Fruit fly (Drosophila melanogaster) whole organism, embryonic: Measurements from ENCODE around the gene neur.
A peak's percentile ranks its signal among the peaks of the same experiment; 100 is the strongest.

Experiments
- Adf1 ChIP-seq: fragments of 200-800 bp; sonication (Bioruptor generic); IDR thresholded peaks from 2 replicates; pipeline ENCODE4 v1.3.6; 2022; ENCODE audit warnings: missing biosample characterization, missing genetic modification characterization
- Awh ChIP-seq: fragments of 200-800 bp; sonication (Bioruptor generic); IDR thresholded peaks from 2 replicates; pipeline ENCODE4, ENCODE4 v1.3.6; 2022; ENCODE audit warnings: missing biosample characterization, missing genetic modification characterization
- Bteb2 ChIP-seq: fragments of 200-800 bp; sonication (Bioruptor generic); optimal IDR thresholded peaks from 2 replicates; lab custom pipeline; 2016; ENCODE audit warnings: missing biosample characterization, missing genetic modification characterization
- C15 ChIP-seq: fragments of 200-800 bp; sonication (Bioruptor generic); IDR thresholded peaks from 3 replicates; pipeline ENCODE4 v1.3.6; 2022; ENCODE audit warnings: missing biosample characterization, missing genetic modification characterization
- CG10543 ChIP-seq: fragments of 200-800 bp; sonication (Bioruptor generic); optimal IDR thresholded peaks from 3 replicates; lab custom pipeline; 2017; ENCODE audit warnings: missing biosample characterization, mild to moderate bottlenecking, missing genetic modification characterization, moderate library complexity
- CG11247 ChIP-seq: fragments of 200-800 bp; sonication (Bioruptor generic); IDR thresholded peaks from 2 replicates; pipeline ENCODE4 v1.3.6; 2022; ENCODE audit warnings: missing biosample characterization, missing genetic modification characterization
- CG12744 ChIP-seq: fragments of 200-800 bp; sonication (Bioruptor generic); optimal IDR thresholded peaks from 2 replicates; lab custom pipeline; 2016; ENCODE audit warnings: missing biosample characterization, missing genetic modification characterization
- CG13123 ChIP-seq: fragments of 200-800 bp; sonication (Bioruptor generic); optimal IDR thresholded peaks from 2 replicates; lab custom pipeline; 2016; ENCODE audit warnings: missing biosample characterization, missing genetic modification characterization
- CG13775 ChIP-seq: fragments of 200-800 bp; sonication (Bioruptor generic); optimal IDR thresholded peaks from 3 replicates; lab custom pipeline; 2017; ENCODE audit warnings: missing biosample characterization, mild to moderate bottlenecking, missing genetic modification characterization
- CG14014 ChIP-seq: fragments of 200-800 bp; sonication (Bioruptor generic); IDR thresholded peaks from 2 replicates; pipeline ENCODE4 v1.3.6; 2022; ENCODE audit warnings: missing biosample characterization, missing genetic modification characterization
- CG1647 ChIP-seq: fragments of 200-800 bp; sonication (Bioruptor generic); optimal IDR thresholded peaks from 3 replicates; lab custom pipeline; 2016; ENCODE audit warnings: missing biosample characterization, missing genetic modification characterization
- CG16779 ChIP-seq: fragments of 200-800 bp; sonication (Bioruptor generic); IDR thresholded peaks from 2 replicates; pipeline ENCODE4 v1.3.6; 2022; ENCODE audit warnings: missing biosample characterization, missing genetic modification characterization
- CG17328 ChIP-seq: fragments of 200-800 bp; sonication (Bioruptor generic); IDR thresholded peaks from 2 replicates; pipeline ENCODE4 v1.3.6; 2022; ENCODE audit warnings: missing biosample characterization, missing genetic modification characterization
- CG1792 ChIP-seq: fragments of 200-800 bp; sonication (Bioruptor generic); optimal IDR thresholded peaks from 2 replicates; lab custom pipeline; 2016; ENCODE audit warnings: missing biosample characterization, missing genetic modification characterization
- CG18011 ChIP-seq: fragments of 200-800 bp; sonication (Bioruptor generic); optimal IDR thresholded peaks from 2 replicates; lab custom pipeline; 2017; ENCODE audit warnings: missing biosample characterization, missing genetic modification characterization, mild to moderate bottlenecking, moderate library complexity, missing genotype
- CG1832 ChIP-seq: fragments of 200-800 bp; sonication (Bioruptor generic); optimal IDR thresholded peaks from 2 replicates; lab custom pipeline; 2017; ENCODE audit warnings: missing biosample characterization, mild to moderate bottlenecking, missing genetic modification characterization, inconsistent platforms
- CG18476 ChIP-seq: fragments of 200-800 bp; sonication (Bioruptor generic); optimal IDR thresholded peaks from 2 replicates; lab custom pipeline; 2016; ENCODE audit warnings: missing biosample characterization, mild to moderate bottlenecking, missing genetic modification characterization
- CG2199 ChIP-seq: fragments of 200-800 bp; sonication (Bioruptor generic); IDR thresholded peaks from 3 replicates; pipeline ENCODE4 v1.3.6; 2022; ENCODE audit warnings: missing biosample characterization, missing genetic modification characterization
- CG31224 ChIP-seq: fragments of 200-800 bp; sonication (Bioruptor generic); IDR thresholded peaks from 2 replicates; pipeline ENCODE4 v1.3.6; 2022; ENCODE audit warnings: missing biosample characterization, missing genetic modification characterization
- CG33557 ChIP-seq: fragments of 200-800 bp; sonication (Bioruptor generic); optimal IDR thresholded peaks from 2 replicates; lab custom pipeline; 2019; ENCODE audit warnings: missing biosample characterization, mild to moderate bottlenecking, missing genetic modification characterization, moderate library complexity
- CG6254 ChIP-seq: fragments of 200-800 bp; sonication (Bioruptor generic); optimal IDR thresholded peaks from 3 replicates; lab custom pipeline; 2017; ENCODE audit warnings: mild to moderate bottlenecking, missing biosample characterization, missing genetic modification reagents, missing genetic modification characterization
- CG8281 ChIP-seq: fragments of 200-800 bp; sonication (Bioruptor generic); optimal IDR thresholded peaks from 2 replicates; lab custom pipeline; 2018; ENCODE audit warnings: missing biosample characterization, mild to moderate bottlenecking, missing genetic modification characterization, moderate library complexity
- CG8290 ChIP-seq, 3 experiments: fragments of 200-800 bp; sonication (Bioruptor generic); optimal IDR thresholded peaks; 2 replicates each; lab custom pipeline; 2016 to 2019; ENCODE audit warnings: missing biosample characterization in 3 of 3, missing genetic modification characterization in 3 of 3, mild to moderate bottlenecking in 2 of 3, moderate library complexity in 1 of 3
- CG9609 ChIP-seq: fragments of 200-800 bp; sonication (Bioruptor generic); optimal IDR thresholded peaks from 3 replicates; lab custom pipeline; 2016; ENCODE audit warnings: missing biosample characterization, missing genetic modification characterization
- CG9932 ChIP-seq: fragments of 200-800 bp; sonication (Bioruptor generic); IDR thresholded peaks from 2 replicates; pipeline ENCODE4 v1.3.6; 2022; ENCODE audit warnings: missing biosample characterization, missing genetic modification characterization
- Drgx ChIP-seq: fragments of 200-800 bp; sonication (Bioruptor generic); IDR thresholded peaks from 2 replicates; pipeline ENCODE4 v1.3.6; 2022; ENCODE audit warnings: missing biosample characterization, missing genetic modification characterization
- E2f1 ChIP-seq: fragments of 200-800 bp; sonication (Bioruptor generic); IDR thresholded peaks from 2 replicates; pipeline ENCODE4 v1.3.6; 2022; ENCODE audit warnings: missing biosample characterization, missing genetic modification characterization
- Jarid2 ChIP-seq: fragments of 200-800 bp; sonication (Bioruptor generic); optimal IDR thresholded peaks from 3 replicates; lab custom pipeline; 2017; ENCODE audit warnings: mild to moderate bottlenecking, missing biosample characterization, missing genetic modification reagents, missing genetic modification characterization
- NC2α ChIP-seq: fragments of 200-800 bp; sonication (Bioruptor generic); optimal IDR thresholded peaks from 2 replicates; lab custom pipeline; 2016; ENCODE audit warnings: missing biosample characterization, missing genetic modification characterization
- NC2β ChIP-seq: fragments of 200-800 bp; sonication (Bioruptor generic); optimal IDR thresholded peaks from 2 replicates; lab custom pipeline; 2016; ENCODE audit warnings: missing biosample characterization, missing genetic modification characterization
- Nf-YA ChIP-seq: fragments of 200-800 bp; sonication (Bioruptor generic); IDR thresholded peaks from 2 replicates; pipeline ENCODE4 v1.3.6; 2022; ENCODE audit warnings: missing biosample characterization, missing genetic modification characterization
- Nf-YB ChIP-seq: fragments of 200-800 bp; sonication (Bioruptor generic); optimal IDR thresholded peaks from 3 replicates; lab custom pipeline; 2019; ENCODE audit warnings: missing biosample characterization, mild to moderate bottlenecking, missing genetic modification characterization, moderate library complexity
- Scr ChIP-seq: fragments of 200-800 bp; sonication (Bioruptor generic); IDR thresholded peaks from 2 replicates; pipeline ENCODE4 v1.3.6; 2022; ENCODE audit warnings: missing biosample characterization, missing genetic modification characterization; ENCODE audit not compliant: partially characterized antibody
- Sin3A ChIP-seq: fragments of >200 bp; optimal IDR thresholded peaks from 2 replicates; lab custom pipeline; 2018
- Xbp1 ChIP-seq: fragments of 200-800 bp; sonication (Bioruptor generic); optimal IDR thresholded peaks from 3 replicates; lab custom pipeline; 2016; ENCODE audit warnings: missing biosample characterization, mild to moderate bottlenecking, missing genetic modification characterization
- ci ChIP-seq: fragments of 200-800 bp; sonication (Bioruptor generic); IDR thresholded peaks from 3 replicates; pipeline ENCODE4 v1.3.6; 2022; ENCODE audit warnings: missing biosample characterization, missing genetic modification characterization
- dan ChIP-seq: fragments of 200-800 bp; sonication (Bioruptor generic); IDR thresholded peaks from 2 replicates; pipeline ENCODE4 v1.3.6; 2022; ENCODE audit warnings: missing biosample characterization, missing genetic modification characterization
- ems ChIP-seq: fragments of 200-800 bp; sonication (Bioruptor generic); optimal IDR thresholded peaks from 3 replicates; lab custom pipeline; 2016; ENCODE audit warnings: missing biosample characterization, missing genetic modification characterization
- eyg ChIP-seq: fragments of 200-800 bp; sonication (Bioruptor generic); optimal IDR thresholded peaks from 3 replicates; lab custom pipeline; 2016; ENCODE audit warnings: missing biosample characterization, missing genetic modification characterization
- gro ChIP-seq: fragments of 200-800 bp; sonication (Bioruptor generic); optimal IDR thresholded peaks from 2 replicates; lab custom pipeline; 2016; ENCODE audit warnings: missing biosample characterization, missing genetic modification characterization
- gt ChIP-seq: fragments of 200-800 bp; sonication (Bioruptor generic); IDR thresholded peaks from 2 replicates; pipeline ENCODE4 v1.3.6; 2022; ENCODE audit warnings: missing biosample characterization, missing genetic modification characterization
- hth ChIP-seq: fragments of >200 bp; optimal IDR thresholded peaks from 2 replicates; lab custom pipeline; 2017; ENCODE audit warnings: inconsistent platforms
- inv ChIP-seq: fragments of 200-800 bp; sonication (Bioruptor generic); IDR thresholded peaks from 2 replicates; pipeline ENCODE4 v1.3.6; 2022; ENCODE audit warnings: missing biosample characterization, missing genetic modification characterization; ENCODE audit not compliant: partially characterized antibody
- jing ChIP-seq: fragments of 200-800 bp; sonication (Bioruptor generic); optimal IDR thresholded peaks from 2 replicates; lab custom pipeline; 2018; ENCODE audit warnings: missing biosample characterization, mild to moderate bottlenecking, missing genetic modification characterization
- lilli ChIP-seq: fragments of 200-800 bp; sonication (Bioruptor generic); optimal IDR thresholded peaks from 3 replicates; lab custom pipeline; 2016; ENCODE audit warnings: missing biosample characterization, missing genetic modification characterization
- lola ChIP-seq, 3 experiments: fragments of >200 bp in 2 of 3; fragments of 200-800 bp in 1 of 3; sonication (Bioruptor generic) in 1 of 3; optimal IDR thresholded peaks; 2 replicates each; lab custom pipeline; 2017 to 2019; ENCODE audit warnings: missing biosample characterization in 3 of 3, missing genetic modification characterization in 3 of 3, mild to moderate bottlenecking in 1 of 3, moderate library complexity in 1 of 3
- lov ChIP-seq, 2 experiments: fragments of 200-800 bp in 1 of 2; fragments of >200 bp in 1 of 2; sonication (Bioruptor generic) in 1 of 2; IDR thresholded peaks in 1 of 2; optimal IDR thresholded peaks in 1 of 2; 2 replicates in 1 of 2; 3 replicates in 1 of 2; pipeline versions ENCODE4 v1.3.6 to Lab custom; 2017 to 2022; ENCODE audit warnings: missing biosample characterization in 1 of 2, missing genetic modification characterization in 1 of 2
- pita ChIP-seq: fragments of 200-800 bp; sonication (Bioruptor generic); optimal IDR thresholded peaks from 2 replicates; lab custom pipeline; 2017; ENCODE audit warnings: missing biosample characterization, mild to moderate bottlenecking, missing genetic modification characterization
- sens ChIP-seq: fragments of 200-800 bp; sonication (Bioruptor generic); peaks from one replicate; lab custom pipeline; 2016; ENCODE audit warnings: missing biosample characterization, missing genetic modification characterization
- sqz ChIP-seq: fragments of 200-800 bp; sonication (Bioruptor generic); optimal IDR thresholded peaks from 3 replicates; lab custom pipeline; 2018; ENCODE audit warnings: missing biosample characterization, mild to moderate bottlenecking, missing genetic modification characterization
- usp ChIP-seq: fragments of >200 bp; optimal IDR thresholded peaks from 2 replicates; lab custom pipeline; 2017; ENCODE audit warnings: missing biosample characterization, missing genetic modification characterization
- vvl ChIP-seq: fragments of 200-800 bp; sonication (Bioruptor generic); IDR thresholded peaks from 2 replicates; pipeline ENCODE4 v1.3.6; 2022; ENCODE audit warnings: missing biosample characterization, missing genetic modification characterization
- yki ChIP-seq: fragments of >200 bp; optimal IDR thresholded peaks from 3 replicates; lab custom pipeline; 2018

neur gene

DNA sequence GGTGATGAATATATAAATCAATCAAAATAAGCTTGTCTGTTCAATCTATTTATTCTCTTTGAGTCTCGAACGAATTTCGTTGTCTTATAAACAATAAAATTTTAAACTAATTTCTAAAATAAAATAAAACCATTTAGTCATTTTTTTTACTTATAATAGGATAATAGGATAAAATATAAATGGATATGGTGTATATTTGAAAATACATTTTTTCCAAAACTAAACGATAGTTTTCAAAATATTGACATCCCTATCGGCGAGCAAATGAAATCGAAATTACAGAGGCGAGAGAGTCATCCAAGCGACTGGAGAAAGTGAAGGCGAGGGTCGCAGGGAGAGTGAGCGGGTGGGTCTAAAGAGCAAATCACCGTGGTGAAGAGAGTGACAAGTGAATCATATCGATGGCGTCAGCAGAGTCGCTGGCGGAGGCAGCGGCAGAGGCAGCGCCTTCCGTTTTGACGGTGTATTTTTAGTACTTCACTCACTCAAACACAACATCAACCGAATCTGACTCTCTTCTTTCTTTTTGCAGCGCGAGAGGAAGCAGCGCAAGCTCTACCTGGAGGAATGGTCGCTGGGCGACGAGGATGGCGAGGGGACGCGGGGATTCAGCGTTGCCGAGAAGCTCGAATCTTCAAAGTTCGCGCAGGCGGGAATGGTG lies 18.3 kb upstream of the neur start (continued):
- TF ChIP-seq CG6254 (GFP tag; lab: Kevin White, UChicago) (peak; percentile 94), Adf1 (GFP tag; lab: Robert Waterston, UW) (no peak), Nf-YB (GFP tag; lab: Kevin White, UChicago) (peak; percentile 92), vvl (GFP tag; lab: Robert Waterston, UW) (no peak), CG16779 (GFP tag; lab: Robert Waterston, UW) (no peak), usp (no peak), CG31224 (GFP tag; lab: Robert Waterston, UW) (no peak), Awh (GFP tag; lab: Robert Waterston, UW) (no peak), CG12744 (GFP tag; lab: Kevin White, UChicago) (peak; percentile 50), CG2199 (GFP tag; lab: Robert Waterston, UW) (no peak), Drgx (GFP tag; lab: Robert Waterston, UW) (no peak), CG10543 (peak; percentile 98), ems (peak; percentile 45), CG1832 (GFP tag; lab: Kevin White, UChicago) (no peak), pita (GFP tag; lab: Kevin White, UChicago) (no peak), gt (GFP tag; lab: Robert Waterston, UW) (no peak), ci (no peak), lola (GFP tag; optimal IDR thresholded peaks at IDR 0.05; lab: Kevin White, UChicago) (peak in 1 of 3 experiments; percentile 99), jing (GFP tag; lab: Kevin White, UChicago) (peak; percentile 79), CG1647 (GFP tag; lab: Kevin White, UChicago) (peak; percentile 71), Scr (GFP tag; lab: Robert Waterston, UW) (no peak), sens (GFP tag; lab: Kevin White, UChicago) (peak; percentile 95), C15 (GFP tag; lab: Robert Waterston, UW) (no peak), Nf-YA (no peak), Sin3A (lab: Kevin White, UChicago) (no peak), CG33557 (GFP tag; lab: Kevin White, UChicago) (peak; percentile 100), inv (no peak), hth (lab: Kevin White, UChicago) (no peak), CG18011 (GFP tag; lab: Kevin White, UChicago) (peak; percentile 88), sqz (GFP tag; lab: Kevin White, UChicago) (peak; percentile 94), CG11247 (GFP tag; lab: Robert Waterston, UW) (no peak), lov (optimal IDR thresholded peaks at IDR 0.05; lab: Kevin White, UChicago) (no peak), lov (GFP tag; IDR thresholded peaks at IDR 0.05; lab: Robert Waterston, UW) (no peak), NC2β (GFP tag; lab: Kevin White, UChicago) (peak; percentile 21), CG9932 (GFP tag; lab: Robert Waterston, UW) (no peak), Bteb2 (GFP tag; lab: Kevin White, UChicago) (peak; percentile 80), dan (GFP tag; lab: Robert Waterston, UW) (no peak), CG13123 (peak; percentile 93), CG8281 (tag; lab: Kevin White, UChicago) (peak; percentile 89), CG13775 (peak; percentile 98), eyg (no peak)

- no peak for TF ChIP-seq Xbp1 (GFP tag; lab: Kevin White, UChicago)
- TF ChIP-seq CG18476 (GFP tag; lab: Kevin White, UChicago) = no peak
- TF ChIP-seq NC2α (GFP tag; lab: Kevin White, UChicago) = peak; percentile 24
- TF ChIP-seq E2f1 (GFP tag; lab: Robert Waterston, UW) = no peak
- TF ChIP-seq gro = peak; percentile 24
- no peak for TF ChIP-seq CG1792 (GFP tag; lab: Kevin White, UChicago)
- TF ChIP-seq CG10543 = no peak
- TF ChIP-seq lilli (GFP tag; lab: Kevin White, UChicago) = no peak
- no peak for TF ChIP-seq CG14014 (GFP tag; lab: Robert Waterston, UW)
- TF ChIP-seq CG8290 (GFP tag; optimal IDR thresholded peaks at IDR 0.05; lab: Kevin White, UChicago) = no peak
- peak in 1 of 2 experiments; percentile 70 for TF ChIP-seq CG8290 (tag; optimal IDR thresholded peaks at IDR 0.05; lab: Kevin White, UChicago)
- peak; percentile 88 for TF ChIP-seq yki (lab: Kevin White, UChicago)
- TF ChIP-seq Jarid2 (GFP tag; lab: Kevin White, UChicago) = peak; percentile 51
- TF ChIP-seq CG9609 (GFP tag; lab: Kevin White, UChicago) = no peak
- TF ChIP-seq CG17328 (GFP tag; lab: Robert Waterston, UW) = no peak
These were observed 17.7 kb upstream of the neur start for dm6 chr3R:9057032-9057397.
